Worm (Caenorhabditis elegans): ENCODE results near the gene F32H5.4.

DNA sequence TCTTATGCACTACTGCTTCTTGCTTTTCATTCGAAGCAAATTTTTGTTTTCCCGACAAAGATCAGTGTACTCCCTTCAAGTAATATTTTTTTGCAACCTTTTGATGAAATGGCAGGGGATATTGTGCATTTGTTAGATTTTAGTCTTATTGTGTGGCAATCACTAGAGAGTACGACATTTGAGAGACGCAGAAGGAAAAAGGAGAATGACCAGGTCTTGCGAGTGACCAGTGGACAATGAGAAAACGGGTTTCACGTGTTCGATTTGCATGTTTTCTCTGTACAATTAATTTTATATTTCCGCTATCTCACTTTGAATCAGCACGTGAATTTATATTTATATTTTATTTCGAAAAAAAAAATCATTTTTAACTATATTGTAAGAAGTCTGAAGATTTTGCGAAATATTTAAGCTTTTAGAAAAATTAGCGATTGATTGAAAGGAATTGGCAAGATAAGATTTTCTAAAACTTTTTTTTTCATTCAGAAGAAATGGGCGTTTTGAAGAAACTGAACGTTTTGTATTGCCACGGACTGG lies 24.4 kb upstream of the F32H5.4 start, which contains the start of gene C50B6.9:
- TF ChIP-seq tab-1 (GFP tag; IDR thresholded peaks at IDR 0.05) = no peak
- no peak for TF ChIP-seq ztf-29 (GFP tag; IDR thresholded peaks at IDR 0.05)
- TF ChIP-seq med-1 (GFP tag; optimal IDR thresholded peaks at IDR 0.05; ENCODE audit: insufficient read depth) = no peak
- TF ChIP-seq flt-1 (GFP tag; IDR thresholded peaks at IDR 0.05) = no peak
